Fruit fly (Drosophila melanogaster): ENCODE results near the gene CG13599.
A peak's percentile ranks its signal among the peaks of the same experiment; 100 is the strongest.

Gene CG13599

dm6 chr3R:23909347-23909862 is 22.0 kb upstream of the CG13599 start:
- no peak for TF ChIP-seq CG17801 (GFP tag; optimal IDR thresholded peaks at IDR 0.05; ENCODE audit: partially characterized antibody)

dm6 chr3R:23910260-23910887 is 21.1 kb upstream of the CG13599 start:
- TF ChIP-seq CG17801 (GFP tag; optimal IDR thresholded peaks at IDR 0.05; ENCODE audit: partially characterized antibody): no peak

- TF ChIP-seq CG17801 (GFP tag; optimal IDR thresholded peaks at IDR 0.05; ENCODE audit: partially characterized antibody): no peak
Measured at dm6 chr3R:23911073-23911690, 20.3 kb upstream of the CG13599 start.

dm6 chr3R:23912349-23912748 is 19.1 kb upstream of the CG13599 start:
- no peak for TF ChIP-seq CG17801 (GFP tag; optimal IDR thresholded peaks at IDR 0.05; ENCODE audit: partially characterized antibody)

- TF ChIP-seq CG17801 (GFP tag; optimal IDR thresholded peaks at IDR 0.05; ENCODE audit: partially characterized antibody): no peak
Measured at dm6 chr3R:23914415-23915041, 16.9 kb upstream of the CG13599 start.

- TF ChIP-seq CG17801 (GFP tag; optimal IDR thresholded peaks at IDR 0.05; ENCODE audit: partially characterized antibody): no peak
Measured at dm6 chr3R:23915042-23915428, 16.4 kb upstream of the CG13599 start.

- TF ChIP-seq CG17801 (GFP tag; optimal IDR thresholded peaks at IDR 0.05; ENCODE audit: partially characterized antibody): no peak
Measured at dm6 chr3R:23915967-23916366, 15.5 kb upstream of the CG13599 start.

- TF ChIP-seq CG17801 (GFP tag; optimal IDR thresholded peaks at IDR 0.05; ENCODE audit: partially characterized antibody): no peak
Measured at dm6 chr3R:23919366-23919765, 12.1 kb upstream of the CG13599 start.

- TF ChIP-seq CG17801 (GFP tag; optimal IDR thresholded peaks at IDR 0.05; ENCODE audit: partially characterized antibody): no peak
Measured at dm6 chr3R:23920387-23920786, 11.1 kb upstream of the CG13599 start.

dm6 chr3R:23920874-23921539 is 10.4 kb upstream of the CG13599 start:
- TF ChIP-seq CG17801 (GFP tag; optimal IDR thresholded peaks at IDR 0.05; ENCODE audit: partially characterized antibody): peak; percentile 47

dm6 chr3R:23921701-23922501 is 9.5 kb upstream of the CG13599 start:
- peak; percentile 75 for TF ChIP-seq CG17801 (GFP tag; optimal IDR thresholded peaks at IDR 0.05; ENCODE audit: partially characterized antibody)

- peak; percentile 81 for TF ChIP-seq CG17801 (GFP tag; optimal IDR thresholded peaks at IDR 0.05; ENCODE audit: partially characterized antibody)
Measured at dm6 chr3R:23922502-23923350, 8.7 kb upstream of the CG13599 start, which contains the start of the genes sba and CG31141. Gene sba, minus strand, starts transcription at chr3R:23922973. Gene CG31141, plus strand, starts transcription at chr3R:23923300.

dm6 chr3R:23924200-23924599 is 7.2 kb upstream of the CG13599 start, which contains the start of gene Ndc1:
Gene Ndc1, plus strand, starts transcription at chr3R:23924399.
- no peak for TF ChIP-seq CG17801 (GFP tag; optimal IDR thresholded peaks at IDR 0.05; ENCODE audit: partially characterized antibody)

- TF ChIP-seq CG17801 (GFP tag; optimal IDR thresholded peaks at IDR 0.05; ENCODE audit: partially characterized antibody): no peak
Measured at dm6 chr3R:23927429-23927828, 4.0 kb upstream of the CG13599 start, which contains the start of gene CG13601. Gene CG13601, minus strand, starts transcription at chr3R:23927634.
